Fruit fly (Drosophila melanogaster) whole organism, embryonic: ENCODE results near the gene CG10063.

Experiments
- Abd-B ChIP-seq: fragments of 200-800 bp; sonication (Bioruptor generic); optimal IDR thresholded peaks from 2 replicates; lab custom pipeline; 2018; ENCODE audit warnings: missing biosample characterization, mild to moderate bottlenecking, missing genetic modification characterization, moderate library complexity
- CG10321 ChIP-seq: fragments of 200-800 bp; sonication (Bioruptor generic); IDR thresholded peaks from 2 replicates; pipeline ENCODE4 v1.3.6; 2022; ENCODE audit warnings: missing biosample characterization, missing genetic modification characterization
- CG10366 ChIP-seq: fragments of 200-800 bp; sonication (Bioruptor generic); IDR thresholded peaks from 2 replicates; pipeline ENCODE4 v1.3.6; 2022; ENCODE audit warnings: missing biosample characterization, missing genetic modification characterization
- CG12659 ChIP-seq: fragments of 200-800 bp; sonication (Bioruptor generic); optimal IDR thresholded peaks from 3 replicates; lab custom pipeline; 2017; ENCODE audit warnings: mild to moderate bottlenecking, missing biosample characterization, missing genetic modification reagents, missing genetic modification characterization
- CG15073 ChIP-seq: fragments of 200-800 bp; sonication (Bioruptor generic); optimal IDR thresholded peaks from 2 replicates; lab custom pipeline; 2016; ENCODE audit warnings: missing biosample characterization, missing genetic modification characterization
- CG15479 ChIP-seq: fragments of 200-800 bp; sonication (Bioruptor generic); optimal IDR thresholded peaks from 3 replicates; lab custom pipeline; 2019; ENCODE audit warnings: missing biosample characterization, mild to moderate bottlenecking, missing genetic modification characterization, moderate library complexity
- CG17328 ChIP-seq: fragments of 200-800 bp; sonication (Bioruptor generic); IDR thresholded peaks from 2 replicates; pipeline ENCODE4 v1.3.6; 2022; ENCODE audit warnings: missing biosample characterization, missing genetic modification characterization
- CG17359 ChIP-seq: fragments of 200-800 bp; sonication (Bioruptor generic); optimal IDR thresholded peaks from 3 replicates; lab custom pipeline; 2018; ENCODE audit warnings: missing biosample characterization, mild to moderate bottlenecking, missing genetic modification characterization, moderate library complexity
- CG17361 ChIP-seq: fragments of 200-800 bp; sonication (Bioruptor generic); IDR thresholded peaks from 3 replicates; pipeline ENCODE4 v1.3.6; 2022; ENCODE audit warnings: missing biosample characterization, missing genetic modification characterization
- CG17829 ChIP-seq: fragments of 200-800 bp; optimal IDR thresholded peaks from 2 replicates; lab custom pipeline; 2019; ENCODE audit warnings: missing biosample characterization, mild to moderate bottlenecking, missing genetic modification characterization, moderate library complexity
- CG2678 ChIP-seq: fragments of 200-800 bp; sonication (Bioruptor generic); optimal IDR thresholded peaks from 3 replicates; lab custom pipeline; 2019; ENCODE audit warnings: missing biosample characterization, mild to moderate bottlenecking, missing genetic modification characterization, moderate library complexity
- CG30020 ChIP-seq: fragments of 200-800 bp; optimal IDR thresholded peaks from 2 replicates; lab custom pipeline; 2019; ENCODE audit warnings: missing biosample characterization, mild to moderate bottlenecking, missing genetic modification characterization, moderate library complexity
- CG3281 ChIP-seq: fragments of 200-800 bp; sonication (Bioruptor generic); optimal IDR thresholded peaks from 3 replicates; lab custom pipeline; 2017; ENCODE audit warnings: missing biosample characterization, mild to moderate bottlenecking, missing genetic modification characterization
- CG3407 ChIP-seq: fragments of 200-800 bp; sonication (Bioruptor generic); optimal IDR thresholded peaks from 2 replicates; lab custom pipeline; 2018; ENCODE audit warnings: missing biosample characterization, mild to moderate bottlenecking, missing genetic modification characterization
- CG34224 ChIP-seq: fragments of 200-800 bp; sonication (Bioruptor generic); IDR thresholded peaks from 3 replicates; pipeline ENCODE4 v1.3.6; 2022; ENCODE audit warnings: missing biosample characterization, missing genetic modification characterization; ENCODE audit not compliant: partially characterized antibody
- CG4617 ChIP-seq: fragments of 200-800 bp; sonication (Bioruptor generic); optimal IDR thresholded peaks from 3 replicates; lab custom pipeline; 2016; ENCODE audit warnings: missing biosample characterization, missing genetic modification characterization, borderline replicate concordance
- CG6765 ChIP-seq: fragments of 200-800 bp; sonication (Bioruptor generic); optimal IDR thresholded peaks from 3 replicates; lab custom pipeline; 2017; ENCODE audit warnings: missing biosample characterization, mild to moderate bottlenecking, missing genetic modification characterization
- CG8281 ChIP-seq: fragments of 200-800 bp; sonication (Bioruptor generic); optimal IDR thresholded peaks from 2 replicates; lab custom pipeline; 2018; ENCODE audit warnings: missing biosample characterization, mild to moderate bottlenecking, missing genetic modification characterization, moderate library complexity
- Camta ChIP-seq: fragments of 200-800 bp; sonication (Bioruptor generic); optimal IDR thresholded peaks from 2 replicates; lab custom pipeline; 2016; ENCODE audit warnings: missing biosample characterization, missing genetic modification characterization
- Dbx ChIP-seq: fragments of 200-800 bp; sonication (Bioruptor generic); IDR thresholded peaks from 3 replicates; pipeline ENCODE4 v1.3.6; 2022; ENCODE audit warnings: missing biosample characterization, missing genetic modification characterization
- Dp ChIP-seq: fragments of 200-800 bp; sonication (Bioruptor generic); optimal IDR thresholded peaks from 2 replicates; lab custom pipeline; 2018; ENCODE audit warnings: missing biosample characterization, mild to moderate bottlenecking, missing genetic modification characterization, moderate library complexity
- Drgx ChIP-seq: fragments of 200-800 bp; sonication (Bioruptor generic); IDR thresholded peaks from 2 replicates; pipeline ENCODE4 v1.3.6; 2022; ENCODE audit warnings: missing biosample characterization, missing genetic modification characterization
- HLH3B ChIP-seq: fragments of 200-800 bp; sonication (Bioruptor generic); IDR thresholded peaks from 2 replicates; pipeline ENCODE4 v1.3.6; 2022; ENCODE audit warnings: missing biosample characterization, missing genetic modification characterization
- HLH4C ChIP-seq: fragments of 200-800 bp; sonication (Bioruptor generic); IDR thresholded peaks from 3 replicates; pipeline ENCODE4 v1.3.6; 2022; ENCODE audit warnings: missing biosample characterization, missing genetic modification characterization; ENCODE audit not compliant: partially characterized antibody
- Hmr ChIP-seq: fragments of 200-800 bp; sonication (Bioruptor generic); optimal IDR thresholded peaks from 3 replicates; lab custom pipeline; 2017; ENCODE audit warnings: mild to moderate bottlenecking, missing biosample characterization, missing genetic modification reagents, missing genetic modification characterization
- Hr51 ChIP-seq, 2 experiments: fragments of 200-800 bp; sonication (Bioruptor generic); optimal IDR thresholded peaks; 2 replicates in 1 of 2; 3 replicates in 1 of 2; lab custom pipeline; 2016 to 2018; ENCODE audit warnings: missing biosample characterization in 2 of 2, missing genetic modification characterization in 2 of 2, mild to moderate bottlenecking in 1 of 2, moderate library complexity in 1 of 2
- Mes4 ChIP-seq: fragments of 200-800 bp; sonication (Bioruptor generic); optimal IDR thresholded peaks from 2 replicates; lab custom pipeline; 2016; ENCODE audit warnings: missing biosample characterization, missing genetic modification characterization
- NFAT ChIP-seq: fragments of 200-800 bp; sonication (Bioruptor generic); IDR thresholded peaks from 2 replicates; pipeline ENCODE4 v1.3.6; 2022; ENCODE audit warnings: missing biosample characterization, missing genetic modification characterization
- Neu2 ChIP-seq: fragments of 200-800 bp; sonication (Bioruptor generic); optimal IDR thresholded peaks from 3 replicates; lab custom pipeline; 2016; ENCODE audit warnings: missing biosample characterization, missing genetic modification characterization, borderline replicate concordance
- Oli ChIP-seq: fragments of 200-800 bp; sonication (Bioruptor generic); optimal IDR thresholded peaks from 2 replicates; lab custom pipeline; 2018; ENCODE audit warnings: missing biosample characterization, mild to moderate bottlenecking, missing genetic modification characterization, moderate library complexity
- Pdp1 ChIP-seq, 2 experiments: fragments of 200-800 bp; sonication (Bioruptor generic); optimal IDR thresholded peaks; 3 replicates each; lab custom pipeline; 2016; ENCODE audit warnings: missing biosample characterization in 2 of 2, missing genetic modification characterization in 2 of 2, mild to moderate bottlenecking in 1 of 2, moderate library complexity in 1 of 2
- Scr ChIP-seq: fragments of 200-800 bp; sonication (Bioruptor generic); IDR thresholded peaks from 2 replicates; pipeline ENCODE4 v1.3.6; 2022; ENCODE audit warnings: missing biosample characterization, missing genetic modification characterization; ENCODE audit not compliant: partially characterized antibody
- Trl ChIP-seq, 3 experiments: fragments of >200 bp in 2 of 3; fragments of 200-800 bp in 1 of 3; sonication (Bioruptor generic) in 1 of 3; optimal IDR thresholded peaks; 2 replicates in 1 of 3; 3 replicates in 2 of 3; lab custom pipeline; 2016 to 2017; ENCODE audit warnings: missing biosample characterization in 1 of 3, missing genetic modification characterization in 1 of 3
- br ChIP-seq: fragments of >200 bp; optimal IDR thresholded peaks from 2 replicates; lab custom pipeline; 2017
- crc ChIP-seq: fragments of 200-800 bp; sonication (Bioruptor generic); optimal IDR thresholded peaks from 2 replicates; lab custom pipeline; 2016; ENCODE audit warnings: missing biosample characterization, missing genetic modification characterization
- croc ChIP-seq: fragments of 200-800 bp; sonication (Bioruptor generic); conservative IDR thresholded peaks from 3 replicates; pipeline ENCODE4 v1.3.6; 2022; ENCODE audit warnings: missing biosample characterization, missing genetic modification characterization
- emc ChIP-seq: fragments of 200-800 bp; sonication (Bioruptor generic); optimal IDR thresholded peaks from 2 replicates; lab custom pipeline; 2016; ENCODE audit warnings: missing biosample characterization, missing genetic modification characterization
- gsb-n ChIP-seq: fragments of 200-800 bp; sonication (Bioruptor generic); optimal IDR thresholded peaks from 3 replicates; lab custom pipeline; 2018; ENCODE audit warnings: missing biosample characterization, mild to moderate bottlenecking, missing genetic modification characterization
- odd ChIP-seq: fragments of 200-800 bp; sonication (Bioruptor generic); optimal IDR thresholded peaks from 2 replicates; lab custom pipeline; 2017; ENCODE audit warnings: missing biosample characterization, mild to moderate bottlenecking, missing genetic modification characterization
- schlank ChIP-seq: fragments of 200-800 bp; sonication (Bioruptor generic); optimal IDR thresholded peaks from 2 replicates; lab custom pipeline; 2018; ENCODE audit warnings: missing biosample characterization, mild to moderate bottlenecking, missing genetic modification characterization
- scrt ChIP-seq: fragments of 200-800 bp; sonication (Bioruptor generic); optimal IDR thresholded peaks from 2 replicates; lab custom pipeline; 2018; ENCODE audit warnings: missing biosample characterization, mild to moderate bottlenecking, missing genetic modification characterization, moderate library complexity
- sens ChIP-seq: fragments of 200-800 bp; sonication (Bioruptor generic); peaks from one replicate; lab custom pipeline; 2016; ENCODE audit warnings: missing biosample characterization, missing genetic modification characterization
- seq ChIP-seq: fragments of 200-800 bp; sonication (Bioruptor generic); IDR thresholded peaks from 2 replicates; pipeline ENCODE4 v1.3.6; 2022; ENCODE audit warnings: missing biosample characterization, missing genetic modification characterization
- sna ChIP-seq: fragments of 200-800 bp; sonication (Bioruptor generic); IDR thresholded peaks from 2 replicates; pipeline ENCODE4 v1.3.6; 2022; ENCODE audit warnings: missing biosample characterization, missing genetic modification characterization; ENCODE audit not compliant: partially characterized antibody
- sob ChIP-seq: fragments of 200-800 bp; sonication (Bioruptor generic); IDR thresholded peaks from 2 replicates; pipeline ENCODE4 v1.3.6; 2022; ENCODE audit warnings: missing biosample characterization, missing genetic modification characterization
- sr ChIP-seq: fragments of 200-800 bp; sonication (Bioruptor generic); IDR thresholded peaks from 3 replicates; pipeline ENCODE4 v1.3.6; 2022; ENCODE audit warnings: missing biosample characterization, missing genetic modification characterization
- zf30C ChIP-seq: fragments of 200-800 bp; sonication (Bioruptor generic); optimal IDR thresholded peaks from 3 replicates; lab custom pipeline; 2018; ENCODE audit warnings: missing biosample characterization, mild to moderate bottlenecking, missing genetic modification characterization
- zfh1 ChIP-seq: fragments of 200-800 bp; sonication (Bioruptor generic); IDR thresholded peaks from 3 replicates; pipeline ENCODE4 v1.3.6; 2022; ENCODE audit warnings: missing biosample characterization, missing genetic modification characterization

Gene CG10063

DNA sequence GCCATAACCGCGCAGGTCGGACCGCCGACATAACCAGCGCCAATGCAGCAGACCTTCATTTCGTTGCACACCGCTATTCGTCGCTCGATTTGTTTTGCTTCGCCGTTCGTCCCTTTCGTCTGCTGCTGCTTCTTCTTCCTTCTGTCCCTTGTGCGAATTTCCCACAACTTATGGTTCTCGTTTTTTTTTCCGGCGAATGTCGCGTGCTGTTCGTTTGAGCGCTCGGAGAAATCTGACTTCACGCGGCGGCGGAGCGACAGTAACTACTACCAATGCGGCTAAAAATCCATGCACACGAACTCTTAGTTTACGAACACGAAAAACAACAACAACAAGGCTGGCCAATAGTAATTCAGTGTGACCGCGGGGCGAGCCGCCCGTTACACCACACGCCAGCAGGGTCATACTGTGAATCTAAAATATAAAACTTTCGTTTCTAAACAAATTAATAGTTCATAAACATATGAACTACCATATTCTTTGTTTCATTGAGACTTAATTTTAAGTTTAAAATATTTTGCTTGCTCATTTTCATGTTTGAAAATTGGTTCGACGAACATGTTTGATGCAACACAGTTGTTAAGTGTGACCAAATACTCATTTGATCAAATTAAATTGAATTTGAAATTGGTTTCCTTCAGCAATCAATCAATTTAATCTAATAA lies 7.6 kb downstream of the CG10063 start, which contains the start of gene sgl:
sgl (minus strand) TSS at position 271 of the 665 bp plus-strand sequence.
- peak; percentile 7; the same call in 1 of the 2 replicates for TF ChIP-seq seq (GFP tag; lab: Robert Waterston, UW)
- peak; percentile 43; the same call in 1 of the 2 replicates for TF ChIP-seq Scr (GFP tag; lab: Robert Waterston, UW)
- peak; percentile 15 for TF ChIP-seq gsb-n (tag; lab: Kevin White, UChicago)
- TF ChIP-seq sob (GFP tag; lab: Robert Waterston, UW): peak; percentile 63; the same call in 1 of the 2 replicates
- TF ChIP-seq CG17359 (tag; lab: Kevin White, UChicago): peak; percentile 26
- no peak for TF ChIP-seq schlank (tag; lab: Kevin White, UChicago)
- peak; percentile 81 for TF ChIP-seq Hmr (GFP tag; lab: Kevin White, UChicago)
- TF ChIP-seq Dbx: peak; percentile 68; the same call in 1 of the 3 replicates
- TF ChIP-seq CG17328: 0 out of 2 replicates have a peak, but pooled peaks have one; percentile 11
- no peak for TF ChIP-seq sr (GFP tag; lab: Robert Waterston, UW)
- TF ChIP-seq CG17829: peak; percentile 67
- TF ChIP-seq CG3407 (GFP tag; lab: Kevin White, UChicago): no peak
- peak; percentile 51 for TF ChIP-seq CG2678 (tag; lab: Kevin White, UChicago)
- peak; percentile 79 for TF ChIP-seq sens (GFP tag; lab: Kevin White, UChicago)
- TF ChIP-seq Oli: peak; percentile 15
- no peak for TF ChIP-seq zf30C (GFP tag; lab: Kevin White, UChicago)
- peak; percentile 49; the same call in 1 of the 3 replicates for TF ChIP-seq HLH4C (GFP tag; lab: Robert Waterston, UW)
- no peak for TF ChIP-seq CG15073 (GFP tag; lab: Kevin White, UChicago)
- peak; percentile 30 for TF ChIP-seq CG30020
- peak; percentile 66 for TF ChIP-seq Dp (GFP tag; lab: Kevin White, UChicago)
- TF ChIP-seq CG3281: peak; percentile 39
- TF ChIP-seq Camta (GFP tag; lab: Kevin White, UChicago): peak; percentile 56
- no peak for TF ChIP-seq CG4617
- TF ChIP-seq CG10321 (GFP tag; lab: Robert Waterston, UW): no peak
- no peak for TF ChIP-seq emc (GFP tag; lab: Kevin White, UChicago)
- peak; percentile 66 for TF ChIP-seq CG12659 (GFP tag; lab: Kevin White, UChicago)
- TF ChIP-seq CG10366: no peak
- TF ChIP-seq Mes4 (GFP tag; lab: Kevin White, UChicago): no peak
- 0 out of 2 replicates have a peak, but pooled peaks have one; percentile 20 for TF ChIP-seq HLH3B
- no peak for TF ChIP-seq CG8281
- peak; percentile 4 to 45 for TF ChIP-seq Pdp1 (GFP tag; optimal IDR thresholded peaks at IDR 0.05; lab: Kevin White, UChicago)
- peak; percentile 72; the same call in 2 of the 3 replicates for TF ChIP-seq CG34224 (GFP tag; lab: Robert Waterston, UW)
- peak in 1 of 2 experiments; percentile 55 for TF ChIP-seq Trl (optimal IDR thresholded peaks at IDR 0.05; lab: Kevin White, UChicago)
- no peak for TF ChIP-seq Trl (GFP tag; optimal IDR thresholded peaks at IDR 0.05; lab: Kevin White, UChicago)
- TF ChIP-seq Drgx: peak; percentile 72
- no peak for TF ChIP-seq br (lab: Kevin White, UChicago)
- no peak for TF ChIP-seq Abd-B (GFP tag; lab: Kevin White, UChicago)
- TF ChIP-seq sna (GFP tag; lab: Robert Waterston, UW): peak; percentile 50; the same call in 1 of the 2 replicates
- TF ChIP-seq CG6765 (GFP tag; lab: Kevin White, UChicago): peak; percentile 38
- peak; percentile 36; the same call in 1 of the 3 replicates for TF ChIP-seq zfh1 (GFP tag; lab: Robert Waterston, UW)
- peak; percentile 42 for TF ChIP-seq CG15479
- no peak for TF ChIP-seq crc (GFP tag; lab: Kevin White, UChicago)
- TF ChIP-seq Neu2 (GFP tag; lab: Kevin White, UChicago): no peak
- TF ChIP-seq odd: no peak
- peak; percentile 20 to 31 for TF ChIP-seq Hr51 (GFP tag; optimal IDR thresholded peaks at IDR 0.05; lab: Kevin White, UChicago)
- TF ChIP-seq CG17361 (GFP tag; lab: Robert Waterston, UW): 0 out of 3 replicates have a peak, but pooled peaks have one; percentile 6
- no peak for TF ChIP-seq croc (GFP tag; lab: Robert Waterston, UW)
- peak; percentile 64; the same call in 1 of the 2 replicates for TF ChIP-seq NFAT (GFP tag; lab: Robert Waterston, UW)
- TF ChIP-seq scrt (GFP tag; lab: Kevin White, UChicago): peak; percentile 53
